Worm (Caenorhabditis elegans) whole organism, late embryonic: ENCODE results near the gene F09B12.5.

ENCODE experiments used
- C08G9.2 ChIP-seq: sonication (generic microtip); optimal IDR thresholded peaks from 2 replicates; lab custom pipeline; 2016; ENCODE audit warnings: mild to moderate bottlenecking, missing genetic modification characterization, moderate library complexity, missing compliant biosample characterization
- C38D4.7 ChIP-seq: fragments of 200-800 bp; sonication (Bioruptor generic); optimal IDR thresholded peaks from 2 replicates; lab custom pipeline; 2018; ENCODE audit warnings: mild to moderate bottlenecking, missing genetic modification characterization, moderate library complexity, missing compliant biosample characterization
- Y22D7AL.16 ChIP-seq: sonication (generic microtip); optimal IDR thresholded peaks from 2 replicates; lab custom pipeline; 2016; ENCODE audit warnings: missing genetic modification characterization, missing compliant biosample characterization
- ama-1 ChIP-seq: fragments of 150-350 bp; optimal IDR thresholded peaks from 2 replicates; lab custom pipeline; 2014
- ceh-14 ChIP-seq: sonication (generic microtip); optimal IDR thresholded peaks from 2 replicates; lab custom pipeline; 2016; ENCODE audit warnings: missing genotype, missing genetic modification characterization, missing compliant biosample characterization
- ceh-19 ChIP-seq: fragments of 200-800 bp; sonication (Bioruptor generic); optimal IDR thresholded peaks from 2 replicates; lab custom pipeline; 2018; ENCODE audit warnings: mild to moderate bottlenecking, missing genetic modification characterization, missing compliant biosample characterization
- ceh-2 ChIP-seq: sonication (generic microtip); optimal IDR thresholded peaks from 2 replicates; lab custom pipeline; 2016; ENCODE audit warnings: missing genotype, missing genetic modification characterization, missing compliant biosample characterization
- ceh-24 ChIP-seq: sonication (generic microtip); optimal IDR thresholded peaks from 2 replicates; lab custom pipeline; 2016; ENCODE audit warnings: mild to moderate bottlenecking, missing genetic modification characterization, missing compliant biosample characterization
- ceh-30 ChIP-seq: fragments of 150-350 bp; optimal IDR thresholded peaks from 2 replicates; lab custom pipeline; 2014; ENCODE audit warnings: missing biosample characterization, missing genetic modification characterization
- ceh-34 ChIP-seq: sonication (generic microtip); optimal IDR thresholded peaks from 2 replicates; lab custom pipeline; 2016; ENCODE audit warnings: mild to moderate bottlenecking, missing genetic modification characterization, missing compliant biosample characterization
- ceh-45 ChIP-seq: fragments of 200-800 bp; sonication (Bioruptor generic); IDR thresholded peaks from 2 replicates; pipeline ENCODE4 v1.3.6; 2022; ENCODE audit warnings: missing genetic modification reagents, missing genetic modification characterization, missing compliant biosample characterization
- ceh-48 ChIP-seq: sonication (generic microtip); optimal IDR thresholded peaks from 2 replicates; lab custom pipeline; 2016; ENCODE audit warnings: missing genetic modification characterization, inconsistent platforms, missing compliant biosample characterization
- ceh-6 ChIP-seq: fragments of 200-800 bp; sonication (Bioruptor generic); optimal IDR thresholded peaks from 2 replicates; lab custom pipeline; 2018; ENCODE audit warnings: mild to moderate bottlenecking, missing genetic modification characterization, missing compliant biosample characterization
- dve-1 ChIP-seq: sonication (generic microtip); optimal IDR thresholded peaks from 2 replicates; lab custom pipeline; 2017; ENCODE audit warnings: antibody characterized with exemption, mild to moderate bottlenecking, missing genetic modification characterization, missing compliant biosample characterization
- elt-2 ChIP-seq: sonication (generic microtip); optimal IDR thresholded peaks from 2 replicates; lab custom pipeline; 2016; ENCODE audit warnings: missing genetic modification reagents, missing genetic modification characterization, missing compliant biosample characterization
- elt-4 ChIP-seq: sonication (generic microtip); optimal IDR thresholded peaks from 2 replicates; lab custom pipeline; 2016; ENCODE audit warnings: missing genetic modification characterization, missing compliant biosample characterization
- fkh-10 ChIP-seq: fragments of 150-350 bp; optimal IDR thresholded peaks from 2 replicates; lab custom pipeline; 2014; ENCODE audit warnings: missing biosample characterization, missing genetic modification reagents, missing genetic modification characterization
- gmeb-2 ChIP-seq: sonication (generic microtip); optimal IDR thresholded peaks from 2 replicates; lab custom pipeline; 2016; ENCODE audit warnings: missing genetic modification characterization, inconsistent platforms, missing compliant biosample characterization
- hlh-15 ChIP-seq: sonication (generic microtip); optimal IDR thresholded peaks from 2 replicates; lab custom pipeline; 2016; ENCODE audit warnings: missing genetic modification characterization, missing compliant biosample characterization
- madf-2 ChIP-seq: sonication (generic microtip); optimal IDR thresholded peaks from 2 replicates; lab custom pipeline; 2017; ENCODE audit warnings: missing genetic modification characterization, missing compliant biosample characterization
- pax-1 ChIP-seq: fragments of 150-350 bp; optimal IDR thresholded peaks from 2 replicates; lab custom pipeline; 2014; ENCODE audit warnings: missing biosample characterization, missing genetic modification characterization
- pros-1 ChIP-seq: fragments of 150-350 bp; optimal IDR thresholded peaks from 2 replicates; lab custom pipeline; 2014; ENCODE audit warnings: missing biosample characterization, missing genetic modification reagents, missing genetic modification characterization
- sox-2 ChIP-seq: fragments of 200-800 bp; sonication (Bioruptor generic); IDR thresholded peaks from 2 replicates; pipeline ENCODE4 v1.3.6; 2022; ENCODE audit warnings: missing genetic modification reagents, missing genetic modification characterization, missing compliant biosample characterization
- ttx-3 ChIP-seq: sonication (generic microtip); optimal IDR thresholded peaks from 2 replicates; lab custom pipeline; 2016; ENCODE audit warnings: missing genetic modification reagents, missing genetic modification characterization, missing compliant biosample characterization
- unc-42 ChIP-seq: sonication (generic microtip); optimal IDR thresholded peaks from 2 replicates; lab custom pipeline; 2016; ENCODE audit warnings: missing genotype, missing genetic modification characterization, missing compliant biosample characterization
- unc-55 ChIP-seq: sonication (generic microtip); optimal IDR thresholded peaks from 2 replicates; lab custom pipeline; 2017; ENCODE audit warnings: missing biosample characterization, missing genetic modification reagents, missing genetic modification characterization
- unc-86 ChIP-seq: sonication (generic microtip); optimal IDR thresholded peaks from 2 replicates; lab custom pipeline; 2016; ENCODE audit warnings: missing genetic modification characterization, missing compliant biosample characterization
- ztf-16 ChIP-seq: sonication (generic microtip); optimal IDR thresholded peaks from 2 replicates; lab custom pipeline; 2017; ENCODE audit warnings: missing genetic modification characterization, missing compliant biosample characterization

Gene F09B12.5

DNA sequence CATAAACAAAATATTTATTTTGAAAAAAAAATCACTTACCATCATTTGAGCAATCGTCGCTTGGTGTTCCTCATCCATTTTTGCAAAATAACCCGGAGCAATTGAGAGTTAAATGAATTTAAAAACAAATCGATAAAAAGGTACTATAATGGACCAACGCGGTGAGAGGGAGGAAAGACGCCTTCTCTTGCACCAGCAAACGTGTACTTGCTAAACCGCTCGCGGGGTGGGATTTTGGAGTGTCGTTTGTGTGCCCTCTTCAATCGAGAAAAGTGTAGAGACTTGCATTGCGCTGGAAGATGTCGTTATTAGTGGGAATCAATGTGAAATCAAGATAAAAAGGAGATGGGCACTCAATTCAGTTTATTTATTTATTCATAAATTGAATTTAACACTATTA lies 700 bp upstream of the F09B12.5 start, which contains the start of gene H40L08.1:
H40L08.1 (minus strand) TSS at position 292 of the 400 bp plus-strand sequence.
- TF ChIP-seq elt-2 (peak; percentile 38), ceh-48 (tag; lab: Kevin White, UChicago) (peak; percentile 34), ceh-24 (tag; lab: Kevin White, UChicago) (no peak), unc-42 (tag; lab: Kevin White, UChicago) (peak; percentile 15), C08G9.2 (tag; lab: Kevin White, UChicago) (no peak), ceh-19 (GFP tag; lab: Kevin White, UChicago) (no peak)
- TF ChIP-seq, all 69 proteins: peak for 3

- TF ChIP-seq ceh-2 (tag; lab: Kevin White, UChicago) (no peak), unc-86 (no peak), C38D4.7 (GFP tag; lab: Kevin White, UChicago) (no peak), gmeb-2 (tag; lab: Kevin White, UChicago) (no peak), sox-2 (GFP tag; lab: Robert Waterston, UW) (no peak), unc-42 (tag; lab: Kevin White, UChicago) (no peak), ceh-19 (GFP tag; lab: Kevin White, UChicago) (no peak), unc-55 (GFP tag; lab: Kevin White, UChicago) (no peak), dve-1 (tag; lab: Kevin White, UChicago) (no peak), ceh-24 (tag; lab: Kevin White, UChicago) (no peak)
These were observed 3.3 kb downstream of the F09B12.5 start for ce11 chrX:15087752-15088151.

DNA sequence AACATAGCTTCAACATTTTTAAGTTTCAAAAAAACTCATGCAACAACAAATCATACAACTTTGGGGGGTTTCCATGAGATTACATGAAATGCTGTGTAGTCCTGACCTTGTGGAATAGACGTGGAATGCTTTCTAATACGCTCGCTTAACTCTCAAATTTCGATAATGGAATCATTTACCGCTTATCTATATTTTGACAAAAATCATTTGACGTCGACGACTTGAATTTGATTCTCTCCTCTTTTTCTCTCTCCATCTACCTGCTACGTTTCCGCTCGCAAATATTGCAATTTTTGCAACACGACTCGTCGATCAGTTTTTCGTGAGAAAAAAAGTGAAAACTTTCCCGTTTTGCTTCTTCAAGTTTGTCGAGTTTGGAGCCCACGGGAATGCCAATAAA lies 4.6 kb downstream of the F09B12.5 start, which contains the start of gene flr-4:
flr-4 (plus strand) TSS at position 275 of the 400 bp plus-strand sequence.
- TF ChIP-seq ceh-48 (tag; lab: Kevin White, UChicago): no peak

DNA sequence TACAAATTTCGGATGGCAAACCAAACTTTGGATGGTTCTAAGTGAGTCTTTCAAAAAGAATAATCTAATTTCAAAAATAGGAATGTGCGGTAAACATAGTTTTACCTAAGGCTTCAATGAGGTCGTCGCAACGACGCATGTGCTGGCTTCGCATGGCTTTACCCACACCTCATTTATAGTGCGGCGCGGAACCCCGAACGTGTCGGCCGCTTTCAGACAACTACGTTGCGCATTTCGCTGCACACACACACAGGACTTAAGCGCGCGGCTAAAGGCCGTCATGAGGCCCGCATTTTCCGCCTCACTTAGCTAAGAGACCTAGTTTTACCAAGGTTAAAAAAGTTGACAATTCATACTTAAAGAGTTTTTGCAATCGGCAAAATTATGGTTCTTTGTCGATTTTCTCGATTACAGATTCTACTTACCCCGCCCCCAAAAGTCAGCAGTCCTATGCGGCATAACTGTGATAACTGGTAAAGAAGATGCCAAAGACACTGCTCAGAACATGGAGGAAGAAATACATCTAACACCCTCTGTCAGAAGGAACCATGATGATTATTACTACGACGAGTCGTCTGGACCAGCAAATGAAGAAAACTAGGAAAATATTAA lies 8.4 kb downstream of the F09B12.5 start:
- TF ChIP-seq Y22D7AL.16 (tag; lab: Kevin White, UChicago): no peak
- no peak for TF ChIP-seq ceh-30 (tag; lab: Kevin White, UChicago)
- no peak for TF ChIP-seq ztf-16
- no peak for TF ChIP-seq pax-1 (tag; lab: Kevin White, UChicago)
- no peak for TF ChIP-seq elt-4 (tag; lab: Kevin White, UChicago)
- no peak for TF ChIP-seq unc-86
- no peak for TF ChIP-seq madf-2 (tag; lab: Kevin White, UChicago)
- TF ChIP-seq ceh-34 (tag; lab: Kevin White, UChicago): no peak
- TF ChIP-seq unc-42 (tag; lab: Kevin White, UChicago): no peak
- no peak for TF ChIP-seq hlh-15 (tag; lab: Kevin White, UChicago)
- TF ChIP-seq ttx-3 (tag; lab: Kevin White, UChicago): no peak
- no peak for TF ChIP-seq C38D4.7 (GFP tag; lab: Kevin White, UChicago)
- no peak for TF ChIP-seq dve-1 (tag; lab: Kevin White, UChicago)

DNA sequence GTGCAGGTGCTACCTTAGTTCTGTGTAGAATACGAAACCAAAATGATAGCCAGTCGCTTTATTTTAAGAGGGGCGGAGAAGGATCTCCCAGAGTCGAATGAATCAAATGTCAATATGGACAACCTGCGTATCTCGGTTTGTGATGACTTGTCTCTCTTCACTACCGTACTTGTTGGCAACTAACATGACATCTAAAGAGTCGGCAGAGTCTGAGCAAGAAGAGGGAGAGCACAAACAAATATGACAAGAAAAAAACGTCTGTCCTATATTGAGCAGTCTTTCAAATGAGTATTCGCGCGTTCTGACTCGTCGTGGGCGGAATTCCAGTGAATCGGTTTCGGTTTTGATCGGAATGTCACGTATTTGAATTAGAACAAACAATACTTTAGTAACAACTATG lies 10.5 kb downstream of the F09B12.5 start, which contains the start of gene F09B12.7:
F09B12.7 (minus strand) TSS at position 101 of the 400 bp plus-strand sequence.
- TF ChIP-seq gmeb-2 (tag; lab: Kevin White, UChicago): no peak
- no peak for TF ChIP-seq ceh-45 (GFP tag; lab: Robert Waterston, UW)
- no peak for TF ChIP-seq ceh-6
- no peak for TF ChIP-seq madf-2 (tag; lab: Kevin White, UChicago)
- no peak for TF ChIP-seq ztf-16
- TF ChIP-seq, all 69 proteins: peak for 0

ce11 chrX:15096277-15096676 lies 11.8 kb downstream of the F09B12.5 start:
- no peak for TF ChIP-seq ama-1 (lab: Kevin White, UChicago)
- TF ChIP-seq ceh-45 (GFP tag; lab: Robert Waterston, UW): no peak
- no peak for TF ChIP-seq madf-2 (tag; lab: Kevin White, UChicago)
- no peak for TF ChIP-seq ceh-14 (tag; lab: Kevin White, UChicago)
- TF ChIP-seq pros-1 (tag; lab: Kevin White, UChicago): no peak
- TF ChIP-seq fkh-10 (GFP tag; lab: Kevin White, UChicago): no peak
- TF ChIP-seq, all 69 proteins: peak for 0
